Fruit fly (Drosophila melanogaster) whole organism, adult: Measurements from ENCODE around the gene rdhB.

ENCODE experiments used
- CG12768 ChIP-seq: fragments of 200-800 bp; sonication (Bioruptor generic); optimal IDR thresholded peaks from 2 replicates; lab custom pipeline; 2017; ENCODE audit warnings: missing biosample characterization, missing genetic modification characterization, mild to moderate bottlenecking, moderate library complexity, missing genetic modification reagents
- CG33017 ChIP-seq: fragments of 200-800 bp; sonication (Bioruptor generic); optimal IDR thresholded peaks from 2 replicates; lab custom pipeline; 2018; ENCODE audit warnings: missing biosample characterization, mild to moderate bottlenecking, missing genetic modification characterization, moderate library complexity
- CG5204 ChIP-seq: fragments of 200-800 bp; sonication (Bioruptor generic); optimal IDR thresholded peaks from 2 replicates; lab custom pipeline; 2016; ENCODE audit warnings: missing biosample characterization, missing genetic modification characterization
- CG7045 ChIP-seq: fragments of 200-800 bp; sonication (Bioruptor generic); optimal IDR thresholded peaks from 2 replicates; lab custom pipeline; 2017; ENCODE audit warnings: missing biosample characterization, mild to moderate bottlenecking, missing genetic modification characterization
- Clk ChIP-seq: fragments of 200-800 bp; sonication (Bioruptor generic); optimal IDR thresholded peaks from 2 replicates; lab custom pipeline; 2017; ENCODE audit warnings: missing biosample characterization, missing genetic modification characterization
- cnc ChIP-seq, 2 experiments: fragments of >200 bp; optimal IDR thresholded peaks; 2 replicates each; lab custom pipeline; 2017
- kay ChIP-seq: fragments of 200-800 bp; sonication (Bioruptor generic); peaks from one replicate; lab custom pipeline; 2016; ENCODE audit warnings: missing biosample characterization, missing genetic modification characterization, borderline replicate concordance
- ovo ChIP-seq: fragments of 200-800 bp; sonication (Bioruptor generic); optimal IDR thresholded peaks from 2 replicates; lab custom pipeline; 2016; ENCODE audit warnings: missing biosample characterization, missing genetic modification characterization
- tj ChIP-seq: fragments of 200-800 bp; sonication (Bioruptor generic); optimal IDR thresholded peaks from 3 replicates; lab custom pipeline; 2017; ENCODE audit warnings: missing biosample characterization, mild to moderate bottlenecking, missing genetic modification characterization, moderate library complexity
- toe ChIP-seq: fragments of 200-800 bp; sonication (Bioruptor generic); optimal IDR thresholded peaks from 2 replicates; lab custom pipeline; 2016; ENCODE audit warnings: missing biosample characterization, missing genetic modification characterization

DNA sequence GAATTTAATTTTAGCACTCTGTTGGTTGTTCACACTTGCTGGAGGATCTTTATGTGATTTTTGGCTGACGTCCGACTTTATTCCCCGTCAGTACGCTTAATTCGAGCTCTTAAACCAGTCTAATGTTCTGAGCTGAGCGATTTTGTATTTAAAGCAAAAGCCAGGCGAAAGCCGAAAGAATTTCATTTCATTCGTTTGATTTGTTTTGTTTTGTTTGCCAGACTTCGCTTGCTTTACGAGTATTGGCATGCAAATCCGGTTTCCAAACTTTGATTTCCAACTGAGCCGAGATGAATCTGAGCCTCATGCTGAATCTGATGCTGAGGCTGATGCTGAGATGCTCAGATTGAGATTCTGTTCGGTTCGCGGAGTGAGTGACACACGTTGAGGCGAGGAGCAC, 17.4 kb upstream of the rdhB start, which contains the start of gene CG5391:
- TF ChIP-seq CG7045 (GFP tag; lab: Kevin White, UChicago) (no peak), toe (GFP tag; lab: Kevin White, UChicago) (no peak), CG12768 (GFP tag; lab: Kevin White, UChicago) (no peak), tj (GFP tag; lab: Kevin White, UChicago) (no peak), kay (GFP tag; lab: Kevin White, UChicago) (no peak), cnc (optimal IDR thresholded peaks at IDR 0.05; lab: Kevin White, UChicago) (no peak), CG33017 (tag; lab: Kevin White, UChicago) (no peak), Clk (no peak), ovo (GFP tag; lab: Kevin White, UChicago) (no peak), CG5204 (GFP tag; lab: Kevin White, UChicago) (no peak)
